Fruit fly (Drosophila melanogaster) whole organism, embryonic: ENCODE measurements around the gene CG44837.

ENCODE experiments used
- Awh ChIP-seq: fragments of 200-800 bp; sonication (Bioruptor generic); IDR thresholded peaks from 2 replicates; pipeline ENCODE4, ENCODE4 v1.3.6; 2022; ENCODE audit warnings: missing biosample characterization, missing genetic modification characterization
- CG10431 ChIP-seq: fragments of 200-800 bp; sonication (Bioruptor generic); optimal IDR thresholded peaks from 3 replicates; lab custom pipeline; 2018; ENCODE audit warnings: missing biosample characterization, mild to moderate bottlenecking, missing genetic modification characterization
- CG10543 ChIP-seq: fragments of 200-800 bp; sonication (Bioruptor generic); optimal IDR thresholded peaks from 3 replicates; lab custom pipeline; 2017; ENCODE audit warnings: missing biosample characterization, mild to moderate bottlenecking, missing genetic modification characterization, moderate library complexity
- CG10565 ChIP-seq: fragments of 200-800 bp; sonication (Bioruptor generic); optimal IDR thresholded peaks from 3 replicates; lab custom pipeline; 2016; ENCODE audit warnings: missing biosample characterization, mild to moderate bottlenecking, missing genetic modification characterization
- CG13123 ChIP-seq: fragments of 200-800 bp; sonication (Bioruptor generic); optimal IDR thresholded peaks from 2 replicates; lab custom pipeline; 2016; ENCODE audit warnings: missing biosample characterization, missing genetic modification characterization
- CG13296 ChIP-seq: fragments of 200-800 bp; sonication (Bioruptor generic); optimal IDR thresholded peaks from 3 replicates; lab custom pipeline; 2018; ENCODE audit warnings: missing biosample characterization, mild to moderate bottlenecking, missing genetic modification characterization
- CG14050 ChIP-seq: fragments of 200-800 bp; sonication (Bioruptor generic); IDR thresholded peaks from 3 replicates; pipeline ENCODE4 v1.3.6; 2022; ENCODE audit warnings: missing biosample characterization, missing genetic modification characterization
- CG14860 ChIP-seq: fragments of 200-800 bp; sonication (Bioruptor generic); IDR thresholded peaks from 3 replicates; pipeline ENCODE4 v1.3.6; 2022; ENCODE audit warnings: missing biosample characterization, missing genetic modification characterization; ENCODE audit not compliant: partially characterized antibody
- CG14965 ChIP-seq: fragments of 200-800 bp; sonication (Bioruptor generic); optimal IDR thresholded peaks from 2 replicates; lab custom pipeline; 2016; ENCODE audit warnings: missing biosample characterization, missing genetic modification characterization, borderline replicate concordance
- CG15073 ChIP-seq: fragments of 200-800 bp; sonication (Bioruptor generic); optimal IDR thresholded peaks from 2 replicates; lab custom pipeline; 2016; ENCODE audit warnings: missing biosample characterization, missing genetic modification characterization
- CG15696 ChIP-seq: fragments of 200-800 bp; sonication (Bioruptor generic); optimal IDR thresholded peaks from 2 replicates; lab custom pipeline; 2019; ENCODE audit warnings: missing biosample characterization, mild to moderate bottlenecking, missing genetic modification characterization, moderate library complexity
- CG1602 ChIP-seq: fragments of 200-800 bp; sonication (Bioruptor generic); optimal IDR thresholded peaks from 3 replicates; lab custom pipeline; 2016; ENCODE audit warnings: missing biosample characterization, missing genetic modification characterization
- CG18599 ChIP-seq: fragments of 200-800 bp; sonication (Bioruptor generic); optimal IDR thresholded peaks from 3 replicates; lab custom pipeline; 2017; ENCODE audit warnings: missing biosample characterization, missing genetic modification characterization, mild to moderate bottlenecking, moderate library complexity, missing genetic modification reagents
- CG42726 ChIP-seq: fragments of 200-800 bp; sonication (Bioruptor generic); IDR thresholded peaks from 2 replicates; pipeline ENCODE4 v1.3.6; 2022; ENCODE audit warnings: missing biosample characterization, missing genetic modification characterization; ENCODE audit not compliant: partially characterized antibody
- CG6272 ChIP-seq: fragments of 200-800 bp; sonication (Bioruptor generic); IDR thresholded peaks from 2 replicates; pipeline ENCODE4 v1.3.6; 2022; ENCODE audit warnings: missing biosample characterization, missing genetic modification characterization
- CG7987 ChIP-seq: fragments of 200-800 bp; sonication (Bioruptor generic); optimal IDR thresholded peaks from 2 replicates; lab custom pipeline; 2018; ENCODE audit warnings: missing biosample characterization, mild to moderate bottlenecking, missing genetic modification characterization, moderate library complexity
- CG8944 ChIP-seq: fragments of 200-800 bp; sonication (Bioruptor generic); optimal IDR thresholded peaks from 3 replicates; lab custom pipeline; 2016; ENCODE audit warnings: missing biosample characterization, missing genetic modification characterization
- Camta ChIP-seq: fragments of 200-800 bp; sonication (Bioruptor generic); optimal IDR thresholded peaks from 2 replicates; lab custom pipeline; 2016; ENCODE audit warnings: missing biosample characterization, missing genetic modification characterization
- CoRest ChIP-seq: fragments of 200-800 bp; sonication (Bioruptor generic); optimal IDR thresholded peaks from 3 replicates; lab custom pipeline; 2018; ENCODE audit warnings: missing biosample characterization, mild to moderate bottlenecking, missing genetic modification characterization, moderate library complexity
- CrebB ChIP-seq: fragments of 200-800 bp; sonication (Bioruptor generic); optimal IDR thresholded peaks from 3 replicates; lab custom pipeline; 2018; ENCODE audit warnings: missing biosample characterization, mild to moderate bottlenecking, missing genetic modification characterization
- Dref ChIP-seq: fragments of 200-800 bp; sonication (Bioruptor generic); IDR thresholded peaks from 2 replicates; pipeline ENCODE4 v1.3.6; 2022; ENCODE audit warnings: missing biosample characterization, missing genetic modification characterization
- HLH3B ChIP-seq: fragments of 200-800 bp; sonication (Bioruptor generic); IDR thresholded peaks from 2 replicates; pipeline ENCODE4 v1.3.6; 2022; ENCODE audit warnings: missing biosample characterization, missing genetic modification characterization
- HmgZ ChIP-seq: fragments of 200-800 bp; sonication (Bioruptor generic); optimal IDR thresholded peaks from 2 replicates; lab custom pipeline; 2018; ENCODE audit warnings: missing biosample characterization, mild to moderate bottlenecking, missing genetic modification characterization
- Hr39 ChIP-seq: fragments of >200 bp; optimal IDR thresholded peaks from 2 replicates; lab custom pipeline; 2017
- Kr ChIP-seq: fragments of 200-800 bp; sonication (Bioruptor generic); optimal IDR thresholded peaks from 2 replicates; lab custom pipeline; 2017; ENCODE audit warnings: missing biosample characterization, mild to moderate bottlenecking, missing genetic modification characterization
- Neu2 ChIP-seq: fragments of 200-800 bp; sonication (Bioruptor generic); optimal IDR thresholded peaks from 3 replicates; lab custom pipeline; 2016; ENCODE audit warnings: missing biosample characterization, missing genetic modification characterization, borderline replicate concordance
- Nf-YC ChIP-seq: fragments of 200-800 bp; optimal IDR thresholded peaks from 3 replicates; lab custom pipeline; 2019; ENCODE audit warnings: missing biosample characterization, mild to moderate bottlenecking, missing genetic modification characterization, moderate library complexity
- PHDP ChIP-seq: fragments of 200-800 bp; sonication (Bioruptor generic); optimal IDR thresholded peaks from 3 replicates; lab custom pipeline; 2018; ENCODE audit warnings: missing biosample characterization, mild to moderate bottlenecking, missing genetic modification characterization, moderate library complexity
- Sry-β ChIP-seq: fragments of 200-800 bp; sonication (Bioruptor generic); optimal IDR thresholded peaks from 2 replicates; lab custom pipeline; 2018; ENCODE audit warnings: missing biosample characterization, mild to moderate bottlenecking, missing genetic modification characterization, moderate library complexity
- Ssrp ChIP-seq: fragments of 200-800 bp; sonication (Bioruptor generic); optimal IDR thresholded peaks from 2 replicates; lab custom pipeline; 2018; ENCODE audit warnings: missing biosample characterization, mild to moderate bottlenecking, missing genetic modification characterization, moderate library complexity
- TFAM ChIP-seq: fragments of 200-800 bp; sonication (Bioruptor generic); optimal IDR thresholded peaks from 2 replicates; lab custom pipeline; 2017; ENCODE audit warnings: missing biosample characterization, missing genetic modification characterization, inconsistent platforms
- al ChIP-seq: fragments of 200-800 bp; sonication (Bioruptor generic); IDR thresholded peaks from 2 replicates; pipeline ENCODE4 v1.3.6; 2022; ENCODE audit warnings: missing biosample characterization, missing genetic modification characterization
- bbx ChIP-seq: fragments of 200-800 bp; sonication (Bioruptor generic); IDR thresholded peaks from 2 replicates; pipeline ENCODE4 v1.3.6; 2022; ENCODE audit warnings: missing biosample characterization, missing genetic modification characterization; ENCODE audit not compliant: partially characterized antibody
- bsh ChIP-seq, 2 experiments: fragments of 200-800 bp; sonication (Bioruptor generic); optimal IDR thresholded peaks; 2 replicates each; lab custom pipeline; 2017 to 2018; ENCODE audit warnings: mild to moderate bottlenecking in 2 of 2, missing biosample characterization in 2 of 2, missing genetic modification characterization in 2 of 2, moderate library complexity in 1 of 2
- btn ChIP-seq: fragments of 200-800 bp; sonication (Bioruptor generic); optimal IDR thresholded peaks from 2 replicates; lab custom pipeline; 2016; ENCODE audit warnings: missing biosample characterization, missing genetic modification characterization
- da ChIP-seq: fragments of 200-800 bp; sonication (Bioruptor generic); optimal IDR thresholded peaks from 2 replicates; lab custom pipeline; 2016; ENCODE audit warnings: missing biosample characterization, missing genetic modification characterization
- dmrt99B ChIP-seq: fragments of 200-800 bp; sonication (Bioruptor generic); optimal IDR thresholded peaks from 2 replicates; lab custom pipeline; 2018; ENCODE audit warnings: missing biosample characterization, mild to moderate bottlenecking, missing genetic modification characterization, moderate library complexity
- dysf ChIP-seq: fragments of 200-800 bp; sonication (Bioruptor generic); IDR thresholded peaks from 3 replicates; pipeline ENCODE4 v1.3.6; 2022; ENCODE audit warnings: missing biosample characterization, missing genetic modification characterization
- fru ChIP-seq: fragments of >200 bp; optimal IDR thresholded peaks from 2 replicates; lab custom pipeline; 2017
- hkb ChIP-seq, 2 experiments: fragments of 200-800 bp in 1 of 2; fragments of >200 bp in 1 of 2; sonication (Bioruptor generic) in 1 of 2; IDR thresholded peaks in 1 of 2; optimal IDR thresholded peaks in 1 of 2; 2 replicates each; pipeline versions ENCODE4 v1.3.6 to Lab custom; 2017 to 2022; ENCODE audit warnings: missing biosample characterization in 1 of 2, missing genetic modification characterization in 1 of 2
- kah ChIP-seq: fragments of 200-800 bp; sonication (Bioruptor generic); optimal IDR thresholded peaks from 2 replicates; lab custom pipeline; 2018; ENCODE audit warnings: missing biosample characterization, mild to moderate bottlenecking, missing genetic modification characterization
- lab ChIP-seq: fragments of 200-800 bp; sonication (Bioruptor generic); optimal IDR thresholded peaks from 3 replicates; lab custom pipeline; 2017; ENCODE audit warnings: missing biosample characterization, missing genetic modification characterization, mild to moderate bottlenecking, moderate library complexity, missing genetic modification reagents
- lilli ChIP-seq: fragments of 200-800 bp; sonication (Bioruptor generic); optimal IDR thresholded peaks from 3 replicates; lab custom pipeline; 2016; ENCODE audit warnings: missing biosample characterization, missing genetic modification characterization
- pfk ChIP-seq: fragments of 200-800 bp; sonication (Bioruptor generic); optimal IDR thresholded peaks from 2 replicates; lab custom pipeline; 2018; ENCODE audit warnings: missing biosample characterization, mild to moderate bottlenecking, missing genetic modification characterization, moderate library complexity
- shn ChIP-seq: fragments of 200-800 bp; sonication (Bioruptor generic); optimal IDR thresholded peaks from 3 replicates; lab custom pipeline; 2016; ENCODE audit warnings: missing biosample characterization, missing genetic modification characterization
- sob ChIP-seq: fragments of 200-800 bp; sonication (Bioruptor generic); IDR thresholded peaks from 2 replicates; pipeline ENCODE4 v1.3.6; 2022; ENCODE audit warnings: missing biosample characterization, missing genetic modification characterization
- zen2 ChIP-seq: fragments of 200-800 bp; sonication (Bioruptor generic); IDR thresholded peaks from 3 replicates; pipeline ENCODE4 v1.3.6; 2022; ENCODE audit warnings: missing biosample characterization, missing genetic modification characterization; ENCODE audit not compliant: partially characterized antibody
- zf30C ChIP-seq: fragments of 200-800 bp; sonication (Bioruptor generic); optimal IDR thresholded peaks from 3 replicates; lab custom pipeline; 2018; ENCODE audit warnings: missing biosample characterization, mild to moderate bottlenecking, missing genetic modification characterization

Gene CG44837

DNA sequence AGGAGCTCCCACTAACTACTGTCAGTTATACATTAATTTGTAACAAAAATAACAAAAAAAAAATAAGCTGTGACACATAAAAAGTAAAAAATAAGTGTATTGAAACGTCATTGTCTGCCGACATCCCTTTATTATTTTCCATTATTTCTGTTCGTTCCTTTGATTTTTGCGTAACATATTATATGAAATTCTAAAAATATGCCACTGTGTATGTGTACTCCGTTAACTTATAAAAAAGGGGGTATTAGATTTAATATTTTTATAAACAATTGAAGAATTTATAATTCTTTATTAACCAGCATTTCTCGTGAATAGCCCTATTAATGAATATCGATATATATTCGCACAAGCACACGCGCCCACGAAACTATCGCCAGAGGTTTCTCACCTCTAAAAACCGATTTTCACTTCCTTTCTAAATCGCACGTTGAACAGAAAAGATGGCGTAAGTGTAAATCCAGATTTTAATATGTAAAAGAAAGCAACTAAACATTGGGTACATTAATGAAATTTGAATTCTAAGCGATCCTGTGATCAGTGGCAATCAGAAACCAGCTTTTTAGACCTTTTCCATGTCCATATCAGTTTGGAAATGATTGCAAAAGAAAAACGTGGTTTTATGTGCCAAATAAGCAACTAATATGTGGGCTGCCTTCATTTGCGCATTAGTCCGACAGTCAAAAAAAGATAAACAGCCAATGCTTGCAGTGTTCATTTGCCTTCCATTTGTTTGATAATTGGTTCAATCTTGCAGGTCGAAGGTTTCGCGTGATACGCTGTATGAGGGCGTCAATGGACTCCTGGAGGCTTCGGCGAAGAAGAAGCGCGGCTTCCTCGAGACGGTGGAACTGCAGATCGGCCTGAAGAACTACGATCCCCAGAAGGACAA, 116.0 kb downstream of the CG44837 start, which contains the start of gene RpL10Ab (continued):
- TF ChIP-seq lab (peak; percentile 82), Ssrp (peak; percentile 35), kah (peak; percentile 13), TFAM (GFP tag; lab: Kevin White, UChicago) (no peak), Awh (GFP tag; lab: Robert Waterston, UW) (peak; percentile 54; the same call in 1 of the 2 replicates), CG13296 (peak; percentile 58), CG15073 (GFP tag; lab: Kevin White, UChicago) (no peak), al (GFP tag; lab: Robert Waterston, UW) (peak; percentile 47), dysf (GFP tag; lab: Robert Waterston, UW) (peak; percentile 80; the same call in 2 of the 3 replicates), CG15696 (peak; percentile 50), CG14050 (GFP tag; lab: Robert Waterston, UW) (no peak), lilli (GFP tag; lab: Kevin White, UChicago) (no peak), CG10543 (GFP tag; lab: Kevin White, UChicago) (peak; percentile 54), shn (GFP tag; lab: Kevin White, UChicago) (no peak), HmgZ (tag; lab: Kevin White, UChicago) (no peak), bsh (GFP tag; optimal IDR thresholded peaks at IDR 0.05; lab: Kevin White, UChicago) (peak; percentile 19 to 24), CG7987 (peak; percentile 84), CG1602 (GFP tag; lab: Kevin White, UChicago) (peak; percentile 55), Neu2 (GFP tag; lab: Kevin White, UChicago) (peak; percentile 95), btn (GFP tag; lab: Kevin White, UChicago) (no peak), CG10565 (no peak), Camta (GFP tag; lab: Kevin White, UChicago) (peak; percentile 22), CG18599 (peak; percentile 68), dmrt99B (tag; lab: Kevin White, UChicago) (peak; percentile 70), Nf-YC (tag; lab: Kevin White, UChicago) (peak; percentile 38), HLH3B (GFP tag; lab: Robert Waterston, UW) (peak; percentile 56), CG6272 (GFP tag; lab: Robert Waterston, UW) (peak; percentile 66; the same call in 1 of the 2 replicates), Dref (GFP tag; lab: Robert Waterston, UW) (peak; percentile 78), da (GFP tag; lab: Kevin White, UChicago) (no peak), hkb (optimal IDR thresholded peaks at IDR 0.05; lab: Kevin White, UChicago) (no peak), hkb (GFP tag; IDR thresholded peaks at IDR 0.05; lab: Robert Waterston, UW) (no peak), zf30C (GFP tag; lab: Kevin White, UChicago) (no peak), PHDP (tag; lab: Kevin White, UChicago) (peak; percentile 46), sob (GFP tag; lab: Robert Waterston, UW) (peak; percentile 66), CoRest (tag; lab: Kevin White, UChicago) (peak; percentile 73), CG13123 (no peak), Hr39 (lab: Kevin White, UChicago) (no peak), CG14965 (GFP tag; lab: Kevin White, UChicago) (no peak), CG14860 (GFP tag; lab: Robert Waterston, UW) (peak; percentile 71), CrebB (tag; lab: Kevin White, UChicago) (peak; percentile 44), pfk (peak; percentile 65), zen2 (peak; percentile 82), fru (lab: Kevin White, UChicago) (no peak), CG8944 (no peak), CG10431 (GFP tag; lab: Kevin White, UChicago) (peak; percentile 42), Kr (GFP tag; lab: Kevin White, UChicago) (no peak), bbx (GFP tag; lab: Robert Waterston, UW) (peak; percentile 95), Sry-β (GFP tag; lab: Kevin White, UChicago) (peak; percentile 24), CG42726 (GFP tag; lab: Robert Waterston, UW) (peak; percentile 95)
